Worm (Caenorhabditis elegans): ENCODE results near the gene sri-20.
A peak's percentile ranks its signal among the peaks of the same experiment; 100 is the strongest.

The sri-20 gene

DNA sequence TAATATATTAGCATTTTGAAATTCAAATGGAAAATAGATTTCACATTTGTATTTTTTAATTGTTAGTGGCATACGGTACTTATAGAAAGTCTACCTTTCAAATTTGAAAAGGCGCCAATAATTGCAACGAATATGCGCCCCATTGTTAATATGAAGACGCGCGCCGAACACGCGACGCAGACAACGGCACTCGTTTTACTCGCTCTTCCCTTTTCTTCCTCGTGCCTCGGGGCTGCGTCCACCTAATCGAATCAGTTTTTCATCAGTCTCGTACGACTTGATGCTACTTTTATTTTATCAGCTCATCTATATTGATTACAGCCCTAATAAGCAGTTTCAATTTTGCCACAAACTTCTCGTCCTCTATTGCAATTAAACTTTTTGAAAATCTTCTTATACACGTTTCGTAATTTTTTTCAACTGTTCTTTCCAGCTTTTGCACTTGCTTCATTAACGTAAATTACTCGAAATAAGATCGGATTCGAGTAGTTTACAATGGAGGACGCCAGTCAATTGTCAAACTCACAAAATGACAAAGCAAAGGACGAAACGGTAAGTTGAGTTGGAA lies 6.4 kb upstream of the sri-20 start, which contains the start of gene cash-1 (continued):
- TF ChIP-seq K12H6.12 (tag; optimal IDR thresholded peaks at IDR 0.05) (peak; percentile 36), T07F8.4 (tag; optimal IDR thresholded peaks at IDR 0.05) (no peak), ZK185.1 (tag; optimal IDR thresholded peaks at IDR 0.05; ENCODE audit: poor library complexity, severe bottlenecking) (peak; percentile 47), nfyb-1 (GFP tag; IDR thresholded peaks at IDR 0.05) (peak; percentile 41; the same call in 1 of the 2 replicates), dox-1 (GFP tag; IDR thresholded peaks at IDR 0.05) (peak; percentile 88), B0261.1 (tag; optimal IDR thresholded peaks at IDR 0.05) (no peak), him-1 (tag; optimal IDR thresholded peaks at IDR 0.05) (no peak), ztf-22 (GFP tag; optimal IDR thresholded peaks at IDR 0.05) (no peak), cebp-2 (GFP tag; IDR thresholded peaks at IDR 0.05) (no peak), madf-8 (GFP tag; conservative IDR thresholded peaks at IDR 0.05) (peak; percentile 71), lir-1 (GFP tag; conservative IDR thresholded peaks at IDR 0.05) (no peak), pha-4 (tag; optimal IDR thresholded peaks at IDR 0.05) (peak; percentile 8), xnd-1 (tag; optimal IDR thresholded peaks at IDR 0.05) (peak; percentile 43), egl-44 (GFP tag; IDR thresholded peaks at IDR 0.05) (no peak), efl-1 (GFP tag; optimal IDR thresholded peaks at IDR 0.05) (peak; percentile 75), rcor-1 (GFP tag; IDR thresholded peaks at IDR 0.05) (0 out of 2 replicates have a peak, but pooled peaks have one; percentile 37), madf-6 (GFP tag; IDR thresholded peaks at IDR 0.05) (peak; percentile 85), mcd-1 (GFP tag; IDR thresholded peaks at IDR 0.05) (peak; percentile 86), somi-1 (GFP tag; optimal IDR thresholded peaks at IDR 0.05) (no peak), ekl-4 (GFP tag; IDR thresholded peaks at IDR 0.05) (peak; percentile 51; the same call in 1 of the 2 replicates), ets-4 (GFP tag; optimal IDR thresholded peaks at IDR 0.05) (no peak), nhr-179 (tag; optimal IDR thresholded peaks at IDR 0.05) (no peak), nfya-2 (GFP tag; IDR thresholded peaks at IDR 0.05) (no peak), Y53F4B.3 (GFP tag; IDR thresholded peaks at IDR 0.05) (no peak), ztf-3 (GFP tag; optimal IDR thresholded peaks at IDR 0.05) (no peak), unc-130 (GFP tag; optimal IDR thresholded peaks at IDR 0.05) (no peak), F39B2.1 (GFP tag; IDR thresholded peaks at IDR 0.05) (no peak), atf-7 (tag; optimal IDR thresholded peaks at IDR 0.05) (no peak), Y53G8AR.9 (GFP tag; conservative IDR thresholded peaks at IDR 0.05) (no peak), zfh-2 (GFP tag; conservative IDR thresholded peaks at IDR 0.05) (no peak), nfya-1 (tag; optimal IDR thresholded peaks at IDR 0.05; ENCODE audit: borderline replicate concordance, insufficient read depth) (no peak), hmg-20 (GFP tag; IDR thresholded peaks at IDR 0.05) (no peak), attf-5 (GFP tag; optimal IDR thresholded peaks at IDR 0.05) (peak; percentile 88), gei-17 (GFP tag; optimal IDR thresholded peaks at IDR 0.05) (no peak), attf-6 (GFP tag; IDR thresholded peaks at IDR 0.05) (peak; percentile 38; the same call in 1 of the 2 replicates), ceh-27 (GFP tag; optimal IDR thresholded peaks at IDR 0.05) (peak; percentile 50), lsl-1 (GFP tag; optimal IDR thresholded peaks at IDR 0.05) (peak; percentile 69), lsy-27 (tag; optimal IDR thresholded peaks at IDR 0.05; ENCODE audit: borderline replicate concordance, insufficient read depth) (peak; percentile 61), tbp1 (GFP tag; optimal IDR thresholded peaks at IDR 0.05) (peak; percentile 53), athp-1 (tag; optimal IDR thresholded peaks at IDR 0.05) (no peak), ztf-18 (tag; optimal IDR thresholded peaks at IDR 0.05) (peak; percentile 51), D2030.7 (GFP tag; IDR thresholded peaks at IDR 0.05) (peak; percentile 68), let-607 (tag; optimal IDR thresholded peaks at IDR 0.05) (peak in 1 of 2 experiments; percentile 12), akir-1 (GFP tag; optimal IDR thresholded peaks at IDR 0.05) (no peak), F33H1.4 (GFP tag; IDR thresholded peaks at IDR 0.05) (peak; percentile 54), dpff-1 (tag; optimal IDR thresholded peaks at IDR 0.05) (no peak), madf-10 (tag; optimal IDR thresholded peaks at IDR 0.05) (peak; percentile 17), sea-2 (GFP tag; IDR thresholded peaks at IDR 0.05) (no peak)
